Worm (Caenorhabditis elegans) whole organism, early embryonic: ENCODE results near the gene C08F11.13.

Source experiments
- B0310.2 ChIP-seq: sonication (generic microtip); optimal IDR thresholded peaks from 2 replicates; lab custom pipeline; 2016; ENCODE audit warnings: mild to moderate bottlenecking, missing genetic modification characterization, missing compliant biosample characterization
- ets-7 ChIP-seq: sonication (generic microtip); optimal IDR thresholded peaks from 2 replicates; lab custom pipeline; 2016; ENCODE audit warnings: missing genotype, missing genetic modification characterization, missing compliant biosample characterization
- hnd-1 ChIP-seq: sonication (generic microtip); optimal IDR thresholded peaks from 2 replicates; lab custom pipeline; 2016; ENCODE audit warnings: missing genetic modification characterization, missing compliant biosample characterization
- pes-1 ChIP-seq: fragments of 200-800 bp; sonication (Bioruptor generic); IDR thresholded peaks from 2 replicates; pipeline ENCODE4 v1.3.6; 2022; ENCODE audit warnings: missing genetic modification reagents, missing genetic modification characterization, missing compliant biosample characterization
- scrt-1 ChIP-seq: fragments of 200-800 bp; sonication (Bioruptor generic); IDR thresholded peaks from 2 replicates; pipeline ENCODE4 v1.3.6; 2022; ENCODE audit warnings: missing genetic modification characterization, missing compliant biosample characterization

Gene C08F11.13

ce11 chrIV:13559020-13559419 is 50.7 kb downstream of the C08F11.13 start:
- TF ChIP-seq hnd-1 (tag; lab: Kevin White, UChicago), result no peak
- TF ChIP-seq B0310.2 (tag; lab: Kevin White, UChicago), result no peak
- no peak for TF ChIP-seq pes-1 (GFP tag; lab: Robert Waterston, UW)
- TF ChIP-seq scrt-1, result no peak
- TF ChIP-seq ets-7 (tag; lab: Kevin White, UChicago), result no peak
